Worm (Caenorhabditis elegans): ENCODE measurements around the gene wrn-1.

Gene wrn-1

ce11 chrII:6561300-6561699, 6.5 kb downstream of the wrn-1 start, which contains the start of gene F18C5.10 (continued):
- TF ChIP-seq attf-4 (tag; optimal IDR thresholded peaks at IDR 0.05) (no peak), rbr-2 (tag; optimal IDR thresholded peaks at IDR 0.05) (no peak), tra-1 (GFP tag; IDR thresholded peaks at IDR 0.05) (0 out of 2 replicates have a peak, but pooled peaks have one; percentile 54), mxl-3 (GFP tag; optimal IDR thresholded peaks at IDR 0.05) (no peak), nhr-42 (GFP tag; IDR thresholded peaks at IDR 0.05) (no peak), hmg-1.1 (GFP tag; IDR thresholded peaks at IDR 0.05) (no peak), vab-7 (GFP tag; IDR thresholded peaks at IDR 0.05) (no peak), pqm-1 (tag; optimal IDR thresholded peaks at IDR 0.05) (no peak), dmd-6 (GFP tag; IDR thresholded peaks at IDR 0.05) (0 out of 2 replicates have a peak, but pooled peaks have one; percentile 12), saeg-2 (GFP tag; IDR thresholded peaks at IDR 0.05) (no peak), R02D3.7 (tag; optimal IDR thresholded peaks at IDR 0.05) (no peak), ces-1 (GFP tag; optimal IDR thresholded peaks at IDR 0.05) (no peak), hlh-11 (tag; optimal IDR thresholded peaks at IDR 0.05) (peak; percentile 10), ztf-7 (tag; optimal IDR thresholded peaks at IDR 0.05) (no peak), dve-1 (tag; optimal IDR thresholded peaks at IDR 0.05; ENCODE audit: insufficient read depth) (peak; percentile 18)

- peak; percentile 70 for TF ChIP-seq nhr-28 (tag; optimal IDR thresholded peaks at IDR 0.05)
- peak; percentile 82 for TF ChIP-seq cey-2 (tag; optimal IDR thresholded peaks at IDR 0.05; ENCODE audit: borderline replicate concordance, insufficient read depth)
- no peak for TF ChIP-seq F37D6.2 (tag; optimal IDR thresholded peaks at IDR 0.05)
- TF ChIP-seq nhr-48 (tag; optimal IDR thresholded peaks at IDR 0.05), result peak; percentile 69
- TF ChIP-seq mxl-3 (GFP tag; optimal IDR thresholded peaks at IDR 0.05), result peak; percentile 37
- peak; percentile 61 for TF ChIP-seq hlh-11 (tag; optimal IDR thresholded peaks at IDR 0.05)
- TF ChIP-seq D1046.2 (GFP tag; IDR thresholded peaks at IDR 0.05), result no peak
- peak; percentile 91 for TF ChIP-seq nhr-25 (tag; optimal IDR thresholded peaks at IDR 0.05; ENCODE audit: borderline replicate concordance, insufficient read depth)
- TF ChIP-seq unc-62 (GFP tag; optimal IDR thresholded peaks at IDR 0.05 in 1 of 2), result peak in 1 of 2 experiments; percentile 92
- TF ChIP-seq unc-62 (tag; optimal IDR thresholded peaks at IDR 0.05), result no peak
- peak; percentile 10 for TF ChIP-seq ama-1 (optimal IDR thresholded peaks at IDR 0.05)
- no peak for TF ChIP-seq zfp-2 (tag; optimal IDR thresholded peaks at IDR 0.05)
- TF ChIP-seq set-16 (GFP tag; IDR thresholded peaks at IDR 0.05), result no peak
- TF ChIP-seq spr-3 (GFP tag; optimal IDR thresholded peaks at IDR 0.05), result no peak
- no peak for TF ChIP-seq spr-1 (tag; optimal IDR thresholded peaks at IDR 0.05)
- no peak for TF ChIP-seq snpc-1.2 (GFP tag; IDR thresholded peaks at IDR 0.05)
- no peak for TF ChIP-seq F10B5.3 (tag; optimal IDR thresholded peaks at IDR 0.05)
- no peak for TF ChIP-seq mes-2 (tag; optimal IDR thresholded peaks at IDR 0.05; ENCODE audit: poor library complexity, severe bottlenecking)
- TF ChIP-seq lin-29 (GFP tag; IDR thresholded peaks at IDR 0.05), result 0 out of 2 replicates have a peak, but pooled peaks have one; percentile 37
- TF ChIP-seq mdl-1 (tag; optimal IDR thresholded peaks at IDR 0.05), result peak in 1 of 2 experiments; percentile 54
- peak; percentile 27 for TF ChIP-seq dve-1 (tag; optimal IDR thresholded peaks at IDR 0.05; ENCODE audit: insufficient read depth)
- TF ChIP-seq daf-16 (GFP tag; optimal IDR thresholded peaks at IDR 0.05), result peak in 1 of 2 experiments; percentile 62
- peak; percentile 12 for TF ChIP-seq daf-16 (tag; optimal IDR thresholded peaks at IDR 0.05)
- no peak for TF ChIP-seq dpl-1 (GFP tag; optimal IDR thresholded peaks at IDR 0.05)
Measured at ce11 chrII:6562203-6562867, 7.6 kb downstream of the wrn-1 start.

- no peak for TF ChIP-seq aha-1 (tag)
- TF ChIP-seq set-16 (GFP tag; IDR thresholded peaks at IDR 0.05), result no peak
- TF ChIP-seq dve-1 (tag; optimal IDR thresholded peaks at IDR 0.05; ENCODE audit: insufficient read depth), result peak; percentile 43
- peak; percentile 35; the same call in 1 of the 2 replicates for TF ChIP-seq T26A8.4 (GFP tag; IDR thresholded peaks at IDR 0.05)
- peak in 1 of 2 experiments; percentile 27 for TF ChIP-seq mdl-1 (tag; optimal IDR thresholded peaks at IDR 0.05)
- TF ChIP-seq Y105C5A.15 (GFP tag; IDR thresholded peaks at IDR 0.05), result no peak
- no peak for TF ChIP-seq lin-39 (tag; optimal IDR thresholded peaks at IDR 0.05)
- TF ChIP-seq F44E2.7 (GFP tag; IDR thresholded peaks at IDR 0.05), result no peak
- TF ChIP-seq hlh-11 (tag; optimal IDR thresholded peaks at IDR 0.05), result peak; percentile 72
- no peak for TF ChIP-seq nhr-11 (tag; optimal IDR thresholded peaks at IDR 0.05)
- peak; percentile 49; the same call in 1 of the 2 replicates for TF ChIP-seq ctbp-1 (GFP tag; IDR thresholded peaks at IDR 0.05)
- no peak for TF ChIP-seq spr-3 (GFP tag; optimal IDR thresholded peaks at IDR 0.05)
- no peak for TF ChIP-seq nhr-237 (tag; optimal IDR thresholded peaks at IDR 0.05)
- peak in 1 of 2 experiments; percentile 13 for TF ChIP-seq unc-62 (GFP tag; optimal IDR thresholded peaks at IDR 0.05 in 1 of 2)
- TF ChIP-seq unc-62 (tag; optimal IDR thresholded peaks at IDR 0.05), result no peak
- no peak for TF ChIP-seq ceh-44 (GFP tag; IDR thresholded peaks at IDR 0.05)
- no peak for TF ChIP-seq nhr-10 (tag; optimal IDR thresholded peaks at IDR 0.05)
- peak in 1 of 2 experiments; percentile 7 for TF ChIP-seq hif-1 (tag; optimal IDR thresholded peaks at IDR 0.05)
- no peak for TF ChIP-seq Y75B8A.6 (GFP tag; IDR thresholded peaks at IDR 0.05)
Measured at ce11 chrII:6563238-6563637, 8.5 kb downstream of the wrn-1 start.

All from whole organism, L4 larva.